Fruit fly (Drosophila melanogaster) whole organism, embryonic: ENCODE measurements around the gene nAChRalpha7.

Experiments used
- Adf1 ChIP-seq: fragments of 200-800 bp; sonication (Bioruptor generic); IDR thresholded peaks from 2 replicates; pipeline ENCODE4 v1.3.6; 2022; ENCODE audit warnings: missing biosample characterization, missing genetic modification characterization
- Aef1 ChIP-seq: fragments of 200-800 bp; sonication (Bioruptor generic); IDR thresholded peaks from 3 replicates; pipeline ENCODE4 v1.3.6; 2022; ENCODE audit warnings: missing biosample characterization, missing genetic modification characterization
- B-H1 ChIP-seq: fragments of 200-800 bp; sonication (Bioruptor generic); IDR thresholded peaks from 3 replicates; pipeline ENCODE4 v1.3.6; 2022; ENCODE audit warnings: missing biosample characterization, missing genetic modification characterization
- B-H2 ChIP-seq: fragments of 200-800 bp; sonication (Bioruptor generic); optimal IDR thresholded peaks from 2 replicates; lab custom pipeline; 2018; ENCODE audit warnings: missing biosample characterization, mild to moderate bottlenecking, missing genetic modification characterization
- CG10321 ChIP-seq: fragments of 200-800 bp; sonication (Bioruptor generic); IDR thresholded peaks from 2 replicates; pipeline ENCODE4 v1.3.6; 2022; ENCODE audit warnings: missing biosample characterization, missing genetic modification characterization
- CG11398 ChIP-seq: fragments of 200-800 bp; sonication (Bioruptor generic); optimal IDR thresholded peaks from 2 replicates; lab custom pipeline; 2016; ENCODE audit warnings: missing biosample characterization, missing genetic modification characterization
- CG12391 ChIP-seq: fragments of 200-800 bp; sonication (Bioruptor generic); optimal IDR thresholded peaks from 3 replicates; lab custom pipeline; 2018; ENCODE audit warnings: missing biosample characterization, mild to moderate bottlenecking, missing genetic modification characterization, moderate library complexity
- CG12942 ChIP-seq: fragments of 200-800 bp; sonication (Bioruptor generic); optimal IDR thresholded peaks from 3 replicates; lab custom pipeline; 2016; ENCODE audit warnings: missing biosample characterization, missing genetic modification characterization
- CG2129 ChIP-seq: fragments of 200-800 bp; sonication (Bioruptor generic); IDR thresholded peaks from 2 replicates; pipeline ENCODE4 v1.3.6; 2022; ENCODE audit warnings: missing biosample characterization, missing genetic modification characterization; ENCODE audit not compliant: partially characterized antibody
- CG31224 ChIP-seq: fragments of 200-800 bp; sonication (Bioruptor generic); IDR thresholded peaks from 2 replicates; pipeline ENCODE4 v1.3.6; 2022; ENCODE audit warnings: missing biosample characterization, missing genetic modification characterization
- CG3838 ChIP-seq: fragments of 200-800 bp; sonication (Bioruptor generic); optimal IDR thresholded peaks from 3 replicates; lab custom pipeline; 2016; ENCODE audit warnings: missing biosample characterization, missing genetic modification characterization
- CG4854 ChIP-seq: fragments of 200-800 bp; sonication (Bioruptor generic); optimal IDR thresholded peaks from 2 replicates; lab custom pipeline; 2016; ENCODE audit warnings: missing biosample characterization, missing genetic modification characterization, inconsistent platforms
- CG7271 ChIP-seq: fragments of 200-800 bp; sonication (Bioruptor generic); optimal IDR thresholded peaks from 2 replicates; lab custom pipeline; 2018; ENCODE audit warnings: missing biosample characterization, mild to moderate bottlenecking, missing genetic modification characterization, moderate library complexity
- CG7745 ChIP-seq: fragments of 200-800 bp; sonication (Bioruptor generic); optimal IDR thresholded peaks from 2 replicates; lab custom pipeline; 2018; ENCODE audit warnings: missing biosample characterization, mild to moderate bottlenecking, missing genetic modification characterization, moderate library complexity
- CG7786 ChIP-seq: fragments of 200-800 bp; sonication (Bioruptor generic); optimal IDR thresholded peaks from 2 replicates; lab custom pipeline; 2016; ENCODE audit warnings: missing biosample characterization, missing genetic modification characterization
- CG9876 ChIP-seq: fragments of 200-800 bp; sonication (Bioruptor generic); optimal IDR thresholded peaks from 2 replicates; lab custom pipeline; 2016; ENCODE audit warnings: missing biosample characterization, missing genetic modification characterization
- CG9932 ChIP-seq: fragments of 200-800 bp; sonication (Bioruptor generic); IDR thresholded peaks from 2 replicates; pipeline ENCODE4 v1.3.6; 2022; ENCODE audit warnings: missing biosample characterization, missing genetic modification characterization
- CHES-1-like ChIP-seq: fragments of 200-800 bp; sonication (Bioruptor generic); optimal IDR thresholded peaks from 2 replicates; lab custom pipeline; 2016; ENCODE audit warnings: missing biosample characterization, missing genetic modification characterization
- CoRest ChIP-seq: fragments of 200-800 bp; sonication (Bioruptor generic); optimal IDR thresholded peaks from 3 replicates; lab custom pipeline; 2018; ENCODE audit warnings: missing biosample characterization, mild to moderate bottlenecking, missing genetic modification characterization, moderate library complexity
- CrebB ChIP-seq: fragments of 200-800 bp; sonication (Bioruptor generic); optimal IDR thresholded peaks from 3 replicates; lab custom pipeline; 2018; ENCODE audit warnings: missing biosample characterization, mild to moderate bottlenecking, missing genetic modification characterization
- Dip2 ChIP-seq: fragments of 200-800 bp; sonication (Bioruptor generic); IDR thresholded peaks from 2 replicates; pipeline ENCODE4 v1.3.6; 2022; ENCODE audit warnings: missing biosample characterization, missing genetic modification characterization
- Ets65A ChIP-seq: fragments of 200-800 bp; sonication (Bioruptor generic); peaks from one replicate; lab custom pipeline; 2016; ENCODE audit warnings: missing biosample characterization, missing genetic modification characterization
- Hsf ChIP-seq: fragments of 200-800 bp; sonication (Bioruptor generic); optimal IDR thresholded peaks from 3 replicates; lab custom pipeline; 2016; ENCODE audit warnings: missing biosample characterization, missing genetic modification characterization
- Lhr ChIP-seq: fragments of 200-800 bp; sonication (Bioruptor generic); optimal IDR thresholded peaks from 3 replicates; lab custom pipeline; 2017; ENCODE audit warnings: mild to moderate bottlenecking, missing biosample characterization, missing genetic modification reagents, missing genetic modification characterization
- Mes4 ChIP-seq: fragments of 200-800 bp; sonication (Bioruptor generic); optimal IDR thresholded peaks from 2 replicates; lab custom pipeline; 2016; ENCODE audit warnings: missing biosample characterization, missing genetic modification characterization
- Optix ChIP-seq: fragments of 200-800 bp; sonication (Bioruptor generic); IDR thresholded peaks from 3 replicates; pipeline ENCODE4 v1.3.6; 2022; ENCODE audit warnings: missing biosample characterization, missing genetic modification characterization
- Ravus ChIP-seq: fragments of 200-800 bp; sonication (Bioruptor generic); IDR thresholded peaks from 2 replicates; pipeline ENCODE4 v1.3.6; 2022; ENCODE audit warnings: missing biosample characterization, missing genetic modification characterization
- Scr ChIP-seq: fragments of 200-800 bp; sonication (Bioruptor generic); IDR thresholded peaks from 2 replicates; pipeline ENCODE4 v1.3.6; 2022; ENCODE audit warnings: missing biosample characterization, missing genetic modification characterization; ENCODE audit not compliant: partially characterized antibody
- Sox100B ChIP-seq: fragments of 200-800 bp; sonication (Bioruptor generic); optimal IDR thresholded peaks from 3 replicates; lab custom pipeline; 2018; ENCODE audit warnings: missing biosample characterization, mild to moderate bottlenecking, missing genetic modification characterization
- Trl ChIP-seq, 3 experiments: fragments of >200 bp in 2 of 3; fragments of 200-800 bp in 1 of 3; sonication (Bioruptor generic) in 1 of 3; optimal IDR thresholded peaks; 2 replicates in 1 of 3; 3 replicates in 2 of 3; lab custom pipeline; 2016 to 2017; ENCODE audit warnings: missing biosample characterization in 1 of 3, missing genetic modification characterization in 1 of 3
- Usf ChIP-seq: fragments of 200-800 bp; sonication (Bioruptor generic); optimal IDR thresholded peaks from 2 replicates; lab custom pipeline; 2017; ENCODE audit warnings: missing genotype, missing biosample characterization, missing genetic modification characterization
- ab ChIP-seq: fragments of 200-800 bp; sonication (Bioruptor generic); optimal IDR thresholded peaks from 2 replicates; lab custom pipeline; 2016; ENCODE audit warnings: missing biosample characterization, missing genetic modification characterization
- ash1 ChIP-seq: fragments of 200-800 bp; sonication (Bioruptor generic); optimal IDR thresholded peaks from 2 replicates; lab custom pipeline; 2018; ENCODE audit warnings: missing biosample characterization, mild to moderate bottlenecking, missing genetic modification characterization
- cg ChIP-seq: fragments of 200-800 bp; sonication (Bioruptor generic); optimal IDR thresholded peaks from 3 replicates; lab custom pipeline; 2019; ENCODE audit warnings: missing biosample characterization, mild to moderate bottlenecking, missing genetic modification characterization, moderate library complexity
- ewg ChIP-seq: fragments of 200-800 bp; sonication (Bioruptor generic); optimal IDR thresholded peaks from 3 replicates; lab custom pipeline; 2017; ENCODE audit warnings: mild to moderate bottlenecking, missing biosample characterization, missing genetic modification reagents, missing genetic modification characterization
- exex ChIP-seq: fragments of 200-800 bp; sonication (Bioruptor generic); optimal IDR thresholded peaks from 4 replicates; lab custom pipeline; 2018; ENCODE audit warnings: missing biosample characterization, mild to moderate bottlenecking, missing genetic modification characterization, moderate library complexity
- fd64A ChIP-seq: fragments of 200-800 bp; sonication (Bioruptor generic); optimal IDR thresholded peaks from 3 replicates; lab custom pipeline; 2018; ENCODE audit warnings: missing biosample characterization, mild to moderate bottlenecking, missing genetic modification characterization
- hkb ChIP-seq, 2 experiments: fragments of 200-800 bp in 1 of 2; fragments of >200 bp in 1 of 2; sonication (Bioruptor generic) in 1 of 2; IDR thresholded peaks in 1 of 2; optimal IDR thresholded peaks in 1 of 2; 2 replicates each; pipeline versions ENCODE4 v1.3.6 to Lab custom; 2017 to 2022; ENCODE audit warnings: missing biosample characterization in 1 of 2, missing genetic modification characterization in 1 of 2
- jumu ChIP-seq: fragments of 200-800 bp; sonication (Bioruptor generic); optimal IDR thresholded peaks from 3 replicates; lab custom pipeline; 2016; ENCODE audit warnings: missing biosample characterization, missing genetic modification characterization
- kni ChIP-seq: fragments of 200-800 bp; sonication (Bioruptor generic); optimal IDR thresholded peaks from 3 replicates; lab custom pipeline; 2017; ENCODE audit warnings: mild to moderate bottlenecking, missing biosample characterization, missing genetic modification reagents, missing genetic modification characterization
- lilli ChIP-seq: fragments of 200-800 bp; sonication (Bioruptor generic); optimal IDR thresholded peaks from 3 replicates; lab custom pipeline; 2016; ENCODE audit warnings: missing biosample characterization, missing genetic modification characterization
- mam ChIP-seq: fragments of 200-800 bp; sonication (Bioruptor generic); optimal IDR thresholded peaks from 3 replicates; lab custom pipeline; 2016; ENCODE audit warnings: missing biosample characterization, missing genetic modification characterization
- mld ChIP-seq: fragments of 200-800 bp; sonication (Bioruptor generic); IDR thresholded peaks from 3 replicates; pipeline ENCODE4 v1.3.6; 2022; ENCODE audit warnings: missing biosample characterization, missing genetic modification characterization; ENCODE audit not compliant: partially characterized antibody
- org-1 ChIP-seq: fragments of 200-800 bp; sonication (Bioruptor generic); optimal IDR thresholded peaks from 2 replicates; lab custom pipeline; 2017; ENCODE audit warnings: missing biosample characterization, missing genetic modification characterization
- schlank ChIP-seq: fragments of 200-800 bp; sonication (Bioruptor generic); optimal IDR thresholded peaks from 2 replicates; lab custom pipeline; 2018; ENCODE audit warnings: missing biosample characterization, mild to moderate bottlenecking, missing genetic modification characterization
- stwl ChIP-seq: fragments of 200-800 bp; sonication (Bioruptor generic); optimal IDR thresholded peaks from 3 replicates; lab custom pipeline; 2018; ENCODE audit warnings: missing biosample characterization, mild to moderate bottlenecking, missing genetic modification characterization, moderate library complexity
- sug ChIP-seq: fragments of 200-800 bp; optimal IDR thresholded peaks from 2 replicates; lab custom pipeline; 2019; ENCODE audit warnings: missing biosample characterization, mild to moderate bottlenecking, missing genetic modification characterization, moderate library complexity
- tll ChIP-seq, 2 experiments: fragments of 200-800 bp in 1 of 2; fragments of >200 bp in 1 of 2; sonication (Bioruptor generic) in 1 of 2; optimal IDR thresholded peaks; 2 replicates each; lab custom pipeline; 2017 to 2019; ENCODE audit warnings: missing biosample characterization in 2 of 2, missing genetic modification characterization in 2 of 2, mild to moderate bottlenecking in 1 of 2, moderate library complexity in 1 of 2
- tna ChIP-seq: fragments of 200-800 bp; sonication (Bioruptor generic); IDR thresholded peaks from 2 replicates; pipeline ENCODE4 v1.3.6; 2022; ENCODE audit warnings: missing biosample characterization, missing genetic modification characterization; ENCODE audit not compliant: partially characterized antibody
- unpg ChIP-seq: fragments of 200-800 bp; sonication (Bioruptor generic); optimal IDR thresholded peaks from 3 replicates; lab custom pipeline; 2018; ENCODE audit warnings: missing biosample characterization, mild to moderate bottlenecking, missing genetic modification characterization, moderate library complexity
- zen ChIP-seq: fragments of 200-800 bp; sonication (Bioruptor generic); optimal IDR thresholded peaks from 3 replicates; lab custom pipeline; 2018; ENCODE audit warnings: missing biosample characterization, mild to moderate bottlenecking, missing genetic modification characterization, moderate library complexity

The nAChRalpha7 gene

dm6 chrX:19369865-19370264 lies 21.6 kb upstream of the nAChRalpha7 start (continued):
- TF ChIP-seq CG12391 (tag; lab: Kevin White, UChicago) (peak; percentile 38), tna (GFP tag; lab: Robert Waterston, UW) (no peak), B-H1 (no peak), CG12942 (GFP tag; lab: Kevin White, UChicago) (no peak), zen (no peak), Ets65A (GFP tag; lab: Kevin White, UChicago) (no peak), Trl (optimal IDR thresholded peaks at IDR 0.05; lab: Kevin White, UChicago) (no peak), Trl (GFP tag; optimal IDR thresholded peaks at IDR 0.05; lab: Kevin White, UChicago) (no peak), CG3838 (no peak), CHES-1-like (GFP tag; lab: Kevin White, UChicago) (no peak), Optix (no peak), CG2129 (GFP tag; lab: Robert Waterston, UW) (no peak), schlank (tag; lab: Kevin White, UChicago) (no peak), Mes4 (no peak), exex (tag; lab: Kevin White, UChicago) (no peak), unpg (GFP tag; lab: Kevin White, UChicago) (peak; percentile 17), stwl (no peak), ab (GFP tag; lab: Kevin White, UChicago) (no peak), fd64A (no peak), CG7786 (no peak), CG4854 (no peak), hkb (optimal IDR thresholded peaks at IDR 0.05; lab: Kevin White, UChicago) (no peak), hkb (GFP tag; IDR thresholded peaks at IDR 0.05; lab: Robert Waterston, UW) (no peak), mam (no peak), Sox100B (GFP tag; lab: Kevin White, UChicago) (peak; percentile 46), CrebB (tag; lab: Kevin White, UChicago) (no peak), jumu (GFP tag; lab: Kevin White, UChicago) (no peak), CG31224 (GFP tag; lab: Robert Waterston, UW) (no peak), ewg (GFP tag; lab: Kevin White, UChicago) (no peak), Dip2 (no peak), Aef1 (GFP tag; lab: Robert Waterston, UW) (no peak), mld (GFP tag; lab: Robert Waterston, UW) (no peak), CG7271 (tag; lab: Kevin White, UChicago) (no peak), Ravus (no peak), CG7745 (tag; lab: Kevin White, UChicago) (no peak), ash1 (GFP tag; lab: Kevin White, UChicago) (no peak), Lhr (no peak), CG10321 (GFP tag; lab: Robert Waterston, UW) (no peak), cg (GFP tag; lab: Kevin White, UChicago) (no peak), CG9876 (GFP tag; lab: Kevin White, UChicago) (no peak), org-1 (GFP tag; lab: Kevin White, UChicago) (no peak), CG9932 (GFP tag; lab: Robert Waterston, UW) (no peak), CoRest (peak; percentile 2), Usf (GFP tag; lab: Kevin White, UChicago) (no peak), lilli (GFP tag; lab: Kevin White, UChicago) (no peak), kni (GFP tag; lab: Kevin White, UChicago) (no peak), tll (GFP tag; optimal IDR thresholded peaks at IDR 0.05; lab: Kevin White, UChicago) (no peak), Hsf (GFP tag; lab: Kevin White, UChicago) (no peak), Adf1 (GFP tag; lab: Robert Waterston, UW) (no peak), B-H2 (GFP tag; lab: Kevin White, UChicago) (no peak), sug (tag; lab: Kevin White, UChicago) (no peak), CG11398 (no peak), Scr (GFP tag; lab: Robert Waterston, UW) (no peak)
